Fruit fly (Drosophila melanogaster): ENCODE measurements around the gene RIOK2.

Gene RIOK2

dm6 chr3R:25269909-25270308, 4.3 kb downstream of the RIOK2 start, which contains the start of the genes CG11889 and CG11891:
TSS of gene CG11889 (plus strand) at chr3R:25270209.
TSS of gene CG11891 (plus strand) at chr3R:25270209.
- TF ChIP-seq Jra (GFP tag; optimal IDR thresholded peaks at IDR 0.05) (no peak), Hr78 (GFP tag; optimal IDR thresholded peaks at IDR 0.05) (no peak), ey (GFP tag; optimal IDR thresholded peaks at IDR 0.05) (no peak), Hnf4 (GFP tag; optimal IDR thresholded peaks at IDR 0.05) (no peak), foxo (GFP tag; optimal IDR thresholded peaks at IDR 0.05) (no peak), woc (GFP tag; optimal IDR thresholded peaks at IDR 0.05) (no peak), jim (GFP tag; optimal IDR thresholded peaks at IDR 0.05) (no peak), sv (GFP tag; optimal IDR thresholded peaks at IDR 0.05) (no peak), dmrt93B (GFP tag; optimal IDR thresholded peaks at IDR 0.05) (no peak), br (GFP tag; optimal IDR thresholded peaks at IDR 0.05) (no peak), GATAd (GFP tag; optimal IDR thresholded peaks at IDR 0.05) (no peak)

dm6 chr3R:25273537-25273936, 7.9 kb downstream of the RIOK2 start, which contains the start of gene CG11878:
TSS of gene CG11878 (plus strand) at chr3R:25273837.
- TF ChIP-seq GATAd (GFP tag; optimal IDR thresholded peaks at IDR 0.05) (no peak), Hnf4 (GFP tag; optimal IDR thresholded peaks at IDR 0.05) (no peak), Mio (GFP tag; optimal IDR thresholded peaks at IDR 0.05) (no peak), Dif (GFP tag; optimal IDR thresholded peaks at IDR 0.05; ENCODE audit: partially characterized antibody) (no peak), usp (GFP tag; optimal IDR thresholded peaks at IDR 0.05) (no peak), tai (GFP tag; optimal IDR thresholded peaks at IDR 0.05) (no peak), Hr78 (GFP tag; optimal IDR thresholded peaks at IDR 0.05) (no peak), psq (GFP tag; optimal IDR thresholded peaks at IDR 0.05) (no peak), sv (GFP tag; optimal IDR thresholded peaks at IDR 0.05) (no peak), Hr83 (GFP tag; optimal IDR thresholded peaks at IDR 0.05; ENCODE audit: poor library complexity, severe bottlenecking) (no peak), Dfd (GFP tag; optimal IDR thresholded peaks at IDR 0.05) (no peak), pan (optimal IDR thresholded peaks at IDR 0.05) (no peak), fru (GFP tag; optimal IDR thresholded peaks at IDR 0.05) (no peak), br (GFP tag; optimal IDR thresholded peaks at IDR 0.05) (no peak), brk (GFP tag; optimal IDR thresholded peaks at IDR 0.05) (no peak), OdsH (GFP tag; optimal IDR thresholded peaks at IDR 0.05) (no peak)

DNA sequence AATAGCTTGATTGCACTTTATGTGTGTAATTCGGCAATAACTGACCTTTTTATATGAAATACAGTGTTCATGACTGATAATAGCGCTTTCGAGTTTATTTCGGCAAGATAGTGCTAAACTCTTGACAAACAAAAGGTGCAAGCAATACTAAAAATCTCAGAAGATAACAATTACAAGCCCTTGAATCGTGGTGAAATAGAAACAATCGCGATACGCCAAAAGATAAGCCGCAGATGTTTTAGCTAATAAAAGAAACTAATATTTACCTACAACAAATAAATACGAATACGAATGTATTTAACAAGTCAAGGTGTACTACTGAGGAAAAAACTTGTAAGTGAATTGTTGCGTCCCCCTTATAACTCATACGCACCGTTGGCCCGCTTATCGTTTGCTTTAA, 9.6 kb downstream of the RIOK2 start:
- TF ChIP-seq dsf (GFP tag; optimal IDR thresholded peaks at IDR 0.05; ENCODE audit: borderline replicate concordance) (no peak), Hr78 (GFP tag; optimal IDR thresholded peaks at IDR 0.05) (no peak), Abd-B (GFP tag; optimal IDR thresholded peaks at IDR 0.05) (no peak), sv (GFP tag; optimal IDR thresholded peaks at IDR 0.05) (no peak), Rel (GFP tag; optimal IDR thresholded peaks at IDR 0.05) (no peak), Rel (tag; optimal IDR thresholded peaks at IDR 0.05) (no peak), brk (GFP tag; optimal IDR thresholded peaks at IDR 0.05) (no peak), usp (GFP tag; optimal IDR thresholded peaks at IDR 0.05) (no peak), tai (GFP tag; optimal IDR thresholded peaks at IDR 0.05) (no peak), pan (optimal IDR thresholded peaks at IDR 0.05) (no peak), fru (GFP tag; optimal IDR thresholded peaks at IDR 0.05) (no peak), CG32264 (GFP tag; optimal IDR thresholded peaks at IDR 0.05) (no peak), ey (GFP tag; optimal IDR thresholded peaks at IDR 0.05) (no peak), woc (GFP tag; optimal IDR thresholded peaks at IDR 0.05) (no peak), foxo (GFP tag; optimal IDR thresholded peaks at IDR 0.05) (no peak), jim (GFP tag; optimal IDR thresholded peaks at IDR 0.05) (no peak), dl (GFP tag; optimal IDR thresholded peaks at IDR 0.05; ENCODE audit: insufficient read depth in 1 of 2, partially characterized antibody in 2 of 2) (no peak), br (GFP tag; optimal IDR thresholded peaks at IDR 0.05) (no peak), sage (GFP tag; optimal IDR thresholded peaks at IDR 0.05) (no peak), psq (GFP tag; optimal IDR thresholded peaks at IDR 0.05) (no peak)

DNA sequence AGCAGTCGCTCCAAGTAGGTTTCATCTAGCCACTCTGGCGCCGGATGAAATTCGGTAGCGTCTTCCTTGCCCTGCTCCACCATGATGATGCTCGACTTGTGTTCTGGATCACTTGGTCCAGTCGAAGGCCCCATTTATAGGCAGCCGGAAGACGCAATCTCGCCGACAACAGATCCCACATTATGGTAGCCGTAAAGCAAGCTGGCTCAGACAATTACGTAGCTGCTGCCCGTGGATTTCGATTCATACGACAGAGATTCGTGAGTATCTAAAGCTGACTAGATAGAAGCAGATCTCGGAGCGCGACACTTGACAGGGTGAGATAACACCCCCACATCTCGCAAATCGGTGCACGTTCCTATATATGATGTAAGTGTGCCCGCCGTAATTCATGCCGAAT, 11.5 kb downstream of the RIOK2 start, which contains the start of gene CG10513:
Gene CG10513 (minus strand): TSS at position 101 of the 400 bp plus-strand sequence.
- TF ChIP-seq Sp1 (GFP tag; optimal IDR thresholded peaks at IDR 0.05) (no peak), ey (GFP tag; optimal IDR thresholded peaks at IDR 0.05) (no peak), OdsH (GFP tag; optimal IDR thresholded peaks at IDR 0.05) (no peak), HLH106 (tag; optimal IDR thresholded peaks at IDR 0.05) (no peak)

- peak; percentile 4 for TF ChIP-seq ey (GFP tag; optimal IDR thresholded peaks at IDR 0.05)
- peak; percentile 10 for TF ChIP-seq Sp1 (GFP tag; optimal IDR thresholded peaks at IDR 0.05)
- TF ChIP-seq jim (GFP tag; optimal IDR thresholded peaks at IDR 0.05): no peak
- TF ChIP-seq Rel (GFP tag; optimal IDR thresholded peaks at IDR 0.05): no peak
- no peak for TF ChIP-seq Rel (tag; optimal IDR thresholded peaks at IDR 0.05)
- no peak for TF ChIP-seq dsf (GFP tag; optimal IDR thresholded peaks at IDR 0.05; ENCODE audit: borderline replicate concordance)
- TF ChIP-seq fru (GFP tag; optimal IDR thresholded peaks at IDR 0.05): peak; percentile 13
- no peak for TF ChIP-seq N (GFP tag; optimal IDR thresholded peaks at IDR 0.05)
- TF ChIP-seq CrebA (GFP tag; optimal IDR thresholded peaks at IDR 0.05; ENCODE audit: borderline replicate concordance): no peak
- TF ChIP-seq Mio (GFP tag; optimal IDR thresholded peaks at IDR 0.05): no peak
- TF ChIP-seq Abd-B (GFP tag; optimal IDR thresholded peaks at IDR 0.05): no peak
- no peak for TF ChIP-seq CG32264 (GFP tag; optimal IDR thresholded peaks at IDR 0.05)
- TF ChIP-seq pan (optimal IDR thresholded peaks at IDR 0.05): no peak
- TF ChIP-seq woc (GFP tag; optimal IDR thresholded peaks at IDR 0.05): no peak
- TF ChIP-seq lola (GFP tag; optimal IDR thresholded peaks at IDR 0.05): no peak
- TF ChIP-seq Vsx2 (GFP tag; optimal IDR thresholded peaks at IDR 0.05; ENCODE audit: partially characterized antibody): no peak
- TF ChIP-seq usp (GFP tag; optimal IDR thresholded peaks at IDR 0.05): no peak
- no peak for TF ChIP-seq sv (GFP tag; optimal IDR thresholded peaks at IDR 0.05)
- no peak for TF ChIP-seq Dif (GFP tag; optimal IDR thresholded peaks at IDR 0.05; ENCODE audit: partially characterized antibody)
- TF ChIP-seq psq (GFP tag; optimal IDR thresholded peaks at IDR 0.05): peak; percentile 18
- TF ChIP-seq brk (GFP tag; optimal IDR thresholded peaks at IDR 0.05): no peak
- TF ChIP-seq rgr (GFP tag; optimal IDR thresholded peaks at IDR 0.05): peak; percentile 24
- no peak for TF ChIP-seq Hnf4 (GFP tag; optimal IDR thresholded peaks at IDR 0.05)
- TF ChIP-seq dmrt93B (GFP tag; optimal IDR thresholded peaks at IDR 0.05): no peak
- TF ChIP-seq Dfd (GFP tag; optimal IDR thresholded peaks at IDR 0.05): no peak
- TF ChIP-seq OdsH (GFP tag; optimal IDR thresholded peaks at IDR 0.05): peak; percentile 43
- TF ChIP-seq GATAd (GFP tag; optimal IDR thresholded peaks at IDR 0.05): no peak
Observed at dm6 chr3R:25279796-25280350, 14.2 kb downstream of the RIOK2 start, which contains the start of gene CG10514. TSS of gene CG10514 (minus strand) at chr3R:25279846.
